Worm (Caenorhabditis elegans) whole organism, dauer: Measurements from ENCODE around the gene B0244.7.

Source experiments
- unc-62 ChIP-seq: sonication (generic microtip); optimal IDR thresholded peaks from 2 replicates; lab custom pipeline; 2017; ENCODE audit warnings: missing biosample characterization, missing genetic modification reagents, missing genetic modification characterization

B0244.7 gene

DNA sequence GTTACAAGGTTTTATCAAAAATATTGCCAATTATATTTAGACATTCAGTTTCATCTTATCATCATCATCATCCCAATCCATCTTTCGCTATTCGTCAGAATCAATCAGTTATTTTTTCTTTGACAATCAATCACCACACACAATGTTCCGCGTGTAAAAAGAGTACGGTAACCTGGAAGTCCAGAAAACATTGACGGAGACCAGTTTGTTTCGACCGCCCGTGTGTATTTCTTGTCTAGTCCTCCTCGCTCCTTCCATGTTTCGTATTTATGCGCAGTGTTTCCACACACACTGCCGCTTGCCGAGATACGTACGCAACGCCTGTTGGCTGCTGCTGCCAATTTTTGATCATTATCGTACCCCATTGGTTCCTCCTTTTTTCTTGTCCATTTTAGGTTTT lies 20.6 kb upstream of the B0244.7 start:
- TF ChIP-seq unc-62, result no peak

DNA sequence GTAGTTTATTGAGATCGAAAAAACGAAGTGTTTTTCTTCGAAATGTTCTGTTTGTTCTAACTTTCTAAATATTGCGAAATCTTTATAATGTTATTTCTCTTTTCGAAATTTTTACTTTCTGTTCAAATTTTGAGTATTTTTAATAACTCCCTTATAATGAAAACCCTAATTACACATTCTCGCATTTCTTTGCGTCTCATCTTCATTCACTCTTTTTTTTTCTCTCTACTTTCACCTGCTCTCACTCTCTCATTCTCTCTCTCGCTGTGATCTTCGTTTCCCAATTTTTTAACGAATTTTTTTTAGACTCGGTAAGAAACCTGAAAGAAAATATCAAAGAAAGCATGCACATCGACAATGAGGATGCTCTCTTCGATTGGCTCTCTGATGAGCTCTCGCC lies 20.1 kb upstream of the B0244.7 start, which contains the start of gene rbm-26:
Gene rbm-26, plus strand, starts transcription at position 301 of the 400 bp plus-strand sequence.
- no peak for TF ChIP-seq unc-62

DNA sequence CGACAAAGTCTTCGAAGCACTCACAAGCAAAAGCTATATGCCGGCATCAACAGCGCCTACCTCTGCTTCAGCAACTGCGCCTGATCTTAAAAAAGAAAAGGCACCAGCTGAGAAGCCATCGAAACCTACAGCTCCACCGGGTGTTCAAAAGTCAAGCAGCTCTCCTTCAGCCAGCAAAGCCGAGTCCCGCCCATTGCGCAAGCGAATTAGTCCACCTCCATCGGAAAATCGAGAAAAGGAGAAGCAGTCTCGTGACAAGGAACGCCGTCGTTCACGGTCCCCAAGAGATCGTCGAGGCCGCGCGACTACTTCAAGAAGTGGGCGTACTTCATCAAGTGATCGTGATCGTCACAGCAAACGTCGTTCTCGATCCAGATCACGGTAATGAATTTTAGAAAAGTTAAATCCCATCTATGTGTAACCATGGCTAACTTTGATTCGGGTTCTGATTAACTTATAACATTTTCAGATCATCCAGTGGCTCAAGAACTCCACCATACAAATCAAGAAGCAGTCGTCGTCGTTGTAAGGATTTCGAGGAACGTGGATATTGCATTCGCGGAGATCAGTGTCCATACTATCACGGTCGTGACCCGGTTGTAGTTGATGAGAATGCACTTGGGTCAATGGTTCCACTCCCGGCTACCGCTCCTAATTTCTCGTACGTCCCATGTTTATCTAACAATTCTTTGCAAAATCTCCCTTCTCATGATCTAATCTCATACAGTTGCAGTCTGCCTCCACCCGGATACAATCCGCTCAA lies 19.2 kb upstream of the B0244.7 start:
- TF ChIP-seq unc-62, result no peak

DNA sequence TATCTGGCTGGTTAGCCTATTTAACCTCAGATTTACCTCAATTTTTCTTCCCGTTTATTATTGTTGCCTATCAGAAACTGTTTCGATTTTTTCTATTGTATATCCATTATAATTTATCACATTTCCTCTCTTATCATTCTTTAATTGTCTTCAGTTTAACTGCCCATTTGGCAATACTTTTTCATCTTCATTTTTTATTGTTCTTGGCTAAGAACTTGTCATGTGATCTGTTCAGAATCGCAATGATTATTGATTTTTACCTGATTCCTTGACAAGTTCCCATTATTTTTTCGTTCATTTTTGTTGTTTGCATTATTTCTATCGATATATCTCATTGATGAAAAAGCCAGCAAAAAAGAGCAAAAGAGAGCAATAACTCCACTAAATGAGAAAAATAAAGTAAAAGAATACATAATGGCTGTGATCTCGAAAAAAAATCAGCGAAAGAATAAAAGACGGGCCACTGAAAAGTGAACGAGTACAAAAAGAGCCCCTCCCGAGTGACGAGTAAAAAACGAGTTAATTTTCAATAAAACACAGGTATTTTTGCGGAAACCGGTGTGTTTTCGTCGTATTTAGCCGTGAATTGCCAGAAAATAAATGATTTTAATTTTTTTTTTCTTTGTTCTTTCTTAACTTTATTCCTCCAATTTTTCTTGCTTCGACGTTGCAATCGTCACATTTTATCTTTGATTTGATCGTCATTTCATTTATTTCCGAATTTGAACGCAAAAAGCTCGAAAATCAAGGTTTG lies 16.9 kb upstream of the B0244.7 start, which contains the start of gene arf-1:
Gene arf-1, plus strand, starts transcription at position 657 of the 754 bp plus-strand sequence.
- no peak for TF ChIP-seq unc-62

DNA sequence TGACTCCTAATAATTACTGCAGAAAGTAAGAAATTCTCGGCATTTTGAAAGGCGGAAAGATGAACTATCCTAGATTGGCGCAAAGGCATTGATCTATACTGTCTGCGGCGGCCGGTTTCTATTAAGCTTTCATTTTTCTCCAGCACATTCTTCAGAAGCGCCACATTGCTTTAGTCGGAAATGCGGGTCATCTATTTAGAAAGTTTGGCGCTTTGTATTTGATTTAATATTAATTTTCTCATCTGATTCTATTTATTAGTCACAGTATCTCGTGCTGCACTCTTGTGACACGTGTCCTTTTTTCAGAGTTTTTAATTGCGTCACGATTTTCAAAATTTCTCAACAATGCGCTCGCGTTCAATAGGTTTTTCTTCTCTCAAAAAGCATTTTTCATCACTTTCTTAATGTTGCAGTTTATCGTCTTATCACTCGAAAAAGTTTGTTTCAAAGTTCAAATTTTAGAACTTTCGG lies 16.3 kb upstream of the B0244.7 start:
- TF ChIP-seq unc-62, result no peak

DNA sequence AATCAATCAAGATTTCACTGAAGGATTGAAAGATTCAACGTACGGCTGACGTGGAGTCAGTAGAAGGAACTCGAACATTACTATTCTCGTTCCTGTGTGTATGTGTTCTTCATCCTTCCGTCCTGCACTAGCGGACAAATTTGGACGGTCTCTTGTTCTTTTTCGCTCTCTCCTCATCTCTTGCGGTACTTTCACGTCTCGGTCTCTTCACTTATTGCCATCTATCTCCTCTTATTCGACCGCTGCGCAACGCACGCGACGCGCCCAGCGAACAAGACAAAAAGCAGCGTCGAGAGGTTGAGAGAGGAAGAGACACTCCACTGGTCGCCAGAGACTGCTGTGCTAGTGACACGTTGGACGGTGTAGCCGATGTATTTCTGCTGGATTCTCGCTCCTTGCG lies 15.8 kb upstream of the B0244.7 start:
- no peak for TF ChIP-seq unc-62

DNA sequence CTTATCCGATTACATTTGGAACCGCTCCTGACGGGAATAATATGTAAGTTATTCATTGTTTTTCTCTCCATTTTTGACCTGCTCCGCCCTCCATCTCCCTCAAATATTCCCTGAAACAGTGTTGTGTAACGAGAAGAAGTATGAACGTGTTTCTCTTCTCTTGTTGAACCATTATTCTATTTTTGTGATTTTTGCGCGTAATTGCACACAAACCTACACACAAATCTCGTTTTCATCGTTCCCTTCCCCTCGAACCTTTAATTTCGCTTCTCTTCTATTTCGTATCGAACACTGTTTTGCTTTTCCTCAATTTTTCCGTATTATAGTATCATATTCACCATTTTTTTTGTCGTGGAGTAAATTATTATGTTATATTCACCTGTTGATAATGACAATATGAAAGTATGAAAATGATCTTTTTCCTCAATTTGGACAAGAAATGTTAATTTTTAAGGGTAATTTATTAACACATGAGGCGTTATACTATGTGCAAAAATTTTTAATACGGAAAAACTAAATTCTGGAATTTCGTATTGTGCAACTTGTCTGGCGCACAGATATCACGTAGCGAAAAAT lies 14.0 kb upstream of the B0244.7 start:
- TF ChIP-seq unc-62, result no peak

DNA sequence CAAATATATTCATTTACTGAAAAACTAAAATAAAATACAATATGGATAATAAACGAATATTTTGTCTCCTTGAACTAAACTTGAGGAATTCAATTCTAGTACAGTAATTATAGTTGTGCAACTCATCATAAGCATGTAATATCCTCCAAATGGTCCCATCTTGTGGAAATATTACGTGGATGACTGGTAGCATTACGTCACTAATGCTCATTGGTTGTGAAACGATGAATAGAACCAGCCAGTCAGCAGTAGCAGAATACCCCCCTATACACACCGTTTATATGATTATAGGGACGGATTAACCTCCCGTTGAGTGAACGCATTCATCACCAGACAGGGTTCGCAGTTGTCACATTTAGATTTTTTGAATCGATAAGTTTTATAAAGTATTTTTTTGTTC lies 12.9 kb upstream of the B0244.7 start:
- TF ChIP-seq unc-62, result no peak

DNA sequence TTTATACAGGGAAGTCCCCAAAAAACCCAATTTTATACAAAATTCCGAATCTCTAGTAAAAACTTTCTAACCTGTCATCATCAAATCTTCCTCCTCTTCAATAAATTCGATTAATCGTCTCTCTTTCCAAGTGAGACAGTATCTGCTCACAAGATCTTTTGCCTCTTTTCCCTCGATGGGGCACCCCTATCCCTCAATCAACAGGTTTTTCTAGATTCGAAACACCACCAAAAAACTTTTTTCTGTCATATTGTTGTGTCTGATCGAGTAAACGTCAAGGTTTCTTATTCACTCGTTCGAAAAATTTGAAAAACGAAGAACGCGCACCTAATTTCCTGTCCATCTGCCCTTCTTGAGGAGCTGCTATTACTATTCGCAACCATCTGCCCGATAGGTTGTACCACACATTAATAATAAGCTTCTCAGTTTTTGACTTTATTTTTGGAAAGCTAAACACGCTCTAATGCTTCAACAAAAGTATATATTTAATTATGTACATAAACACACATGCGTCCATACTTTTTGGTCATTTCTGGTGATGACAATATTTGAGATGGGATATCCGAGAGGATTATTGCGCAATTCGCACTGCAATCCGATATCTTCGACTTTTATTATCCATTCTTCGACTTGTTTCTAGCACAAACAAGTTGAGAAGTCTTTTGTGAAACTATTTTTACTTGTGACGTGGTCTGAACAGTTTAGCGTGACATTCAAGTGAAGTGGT lies 12.0 kb upstream of the B0244.7 start:
- TF ChIP-seq unc-62, result no peak

DNA sequence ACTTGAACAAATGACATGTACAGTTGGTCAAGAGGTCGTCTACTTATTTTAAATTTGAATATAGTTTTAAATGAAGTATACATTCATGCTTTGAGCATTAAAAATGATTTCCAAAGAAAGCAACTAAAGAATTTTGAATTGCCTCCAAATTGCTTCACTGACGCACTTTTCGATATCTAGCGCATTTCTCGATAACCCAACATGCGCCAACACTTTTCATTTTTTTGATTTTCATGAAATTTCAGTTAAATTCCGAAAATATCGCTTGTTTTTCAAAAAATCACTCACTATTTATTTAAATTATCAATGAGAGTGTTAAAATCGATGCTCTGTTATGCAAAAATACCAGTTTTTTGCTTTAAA lies 11.5 kb upstream of the B0244.7 start:
- no peak for TF ChIP-seq unc-62

DNA sequence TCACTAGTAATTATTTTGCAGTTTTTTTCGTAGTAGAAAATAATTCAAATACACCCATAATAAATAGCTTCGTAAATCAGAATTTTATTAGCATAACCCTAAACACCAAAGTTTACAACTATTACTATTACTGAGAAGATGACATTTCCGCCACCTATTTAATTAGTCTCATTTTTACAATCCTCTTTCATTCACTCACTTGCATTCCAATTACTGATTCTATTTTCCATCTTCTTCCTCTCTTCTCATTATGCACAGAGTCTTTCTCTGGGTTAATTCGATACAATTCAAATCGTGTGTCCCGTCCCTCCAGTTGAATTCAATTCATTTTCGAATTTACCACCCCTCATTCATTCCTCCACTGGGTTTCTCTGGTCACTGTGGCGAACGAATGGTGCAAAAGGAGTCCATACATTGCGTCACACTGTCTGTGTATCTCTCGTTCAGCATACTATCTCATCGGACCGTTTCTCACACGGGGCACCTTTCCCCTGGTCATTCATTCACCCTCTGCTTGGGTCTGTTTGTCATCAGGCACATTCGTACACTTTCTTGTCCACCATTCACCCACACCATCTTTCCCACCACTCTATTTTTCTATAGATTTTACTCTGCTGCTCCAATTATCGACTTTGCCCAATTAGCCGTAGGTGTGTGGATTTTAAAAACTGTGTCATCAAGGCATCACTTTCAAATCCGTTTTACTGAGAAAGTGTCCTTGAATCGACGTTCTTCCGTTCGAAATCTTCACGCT lies 10.9 kb upstream of the B0244.7 start:
- no peak for TF ChIP-seq unc-62

DNA sequence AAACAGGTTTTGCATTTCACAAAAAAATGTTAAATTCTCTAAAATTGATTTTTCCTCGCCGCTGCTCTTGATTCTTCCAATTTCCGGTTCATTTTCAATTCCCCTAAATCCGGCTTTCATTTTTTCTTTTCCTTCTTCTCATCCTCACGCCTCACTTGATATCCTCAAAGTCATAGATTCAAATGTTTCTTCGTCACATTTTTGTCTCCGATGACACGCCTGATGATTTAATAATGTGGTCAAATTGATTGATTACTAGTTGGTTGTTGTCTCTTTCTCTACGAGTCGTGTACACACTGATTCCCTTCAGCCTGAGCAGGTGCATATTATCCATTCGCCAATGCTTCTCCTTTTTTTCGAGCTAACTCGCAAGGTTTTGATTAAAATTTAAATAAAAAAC lies 9.8 kb upstream of the B0244.7 start:
- no peak for TF ChIP-seq unc-62

DNA sequence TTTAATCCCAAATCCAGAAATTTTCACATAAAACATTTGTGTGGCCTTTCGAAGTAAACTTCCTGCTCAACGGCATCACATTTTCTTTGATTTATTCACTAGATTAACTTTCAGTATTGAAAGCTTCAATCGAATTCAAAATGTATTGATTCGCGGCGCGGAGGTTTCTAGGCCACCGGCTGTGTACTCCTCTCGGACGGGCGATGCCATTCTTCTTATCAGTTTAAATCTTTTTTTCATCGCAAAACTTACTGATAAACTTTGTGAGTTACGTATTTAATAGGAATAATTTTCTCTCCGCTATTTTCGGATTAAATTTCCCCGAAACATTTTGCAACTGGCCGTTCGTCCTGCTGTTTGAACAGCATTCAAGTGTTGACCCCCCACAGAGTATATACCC lies 9.4 kb upstream of the B0244.7 start:
- no peak for TF ChIP-seq unc-62

DNA sequence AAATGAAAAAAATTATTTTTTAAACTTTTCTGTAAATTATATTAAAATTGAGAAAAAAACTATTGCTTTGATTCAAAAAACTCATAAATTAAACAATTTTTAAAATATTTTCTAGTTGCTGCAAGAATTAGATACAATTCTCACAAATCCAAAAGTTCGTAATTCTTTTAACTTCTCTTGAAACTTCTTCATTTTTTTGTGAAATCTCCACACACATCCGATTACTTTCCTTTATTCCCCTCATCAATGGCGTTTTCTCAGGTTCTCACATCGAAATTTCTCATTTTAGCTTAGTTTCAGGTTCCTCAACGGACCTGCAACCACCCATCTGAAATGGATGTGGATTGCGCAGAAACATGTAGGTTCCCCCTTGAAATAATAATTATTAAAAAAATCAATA lies 8.8 kb upstream of the B0244.7 start, which contains the start of gene wrm-1:
Gene wrm-1, plus strand, starts transcription at position 301 of the 400 bp plus-strand sequence.
- TF ChIP-seq unc-62, result no peak

DNA sequence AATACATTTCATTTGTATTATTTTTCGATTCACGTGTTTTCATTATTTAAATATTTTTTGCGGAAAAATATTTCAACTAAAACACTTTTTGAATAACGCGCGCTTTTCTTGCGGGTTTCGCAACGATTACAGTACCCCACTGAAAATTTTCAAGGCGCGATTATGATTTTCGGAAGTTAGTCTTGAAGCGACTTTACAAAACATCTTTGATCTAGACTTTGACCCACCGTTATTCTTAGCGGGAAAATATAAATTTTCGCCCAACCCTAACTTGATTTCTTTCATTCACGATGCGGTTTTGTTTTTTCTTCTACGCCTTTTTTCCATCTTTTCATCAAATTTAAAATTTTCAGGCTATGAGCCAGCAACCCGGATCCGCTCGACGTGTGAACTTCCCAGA lies 3.5 kb upstream of the B0244.7 start, which contains the start of gene egg-1:
Gene egg-1, plus strand, starts transcription at position 354 of the 400 bp plus-strand sequence.
- TF ChIP-seq unc-62, result no peak

DNA sequence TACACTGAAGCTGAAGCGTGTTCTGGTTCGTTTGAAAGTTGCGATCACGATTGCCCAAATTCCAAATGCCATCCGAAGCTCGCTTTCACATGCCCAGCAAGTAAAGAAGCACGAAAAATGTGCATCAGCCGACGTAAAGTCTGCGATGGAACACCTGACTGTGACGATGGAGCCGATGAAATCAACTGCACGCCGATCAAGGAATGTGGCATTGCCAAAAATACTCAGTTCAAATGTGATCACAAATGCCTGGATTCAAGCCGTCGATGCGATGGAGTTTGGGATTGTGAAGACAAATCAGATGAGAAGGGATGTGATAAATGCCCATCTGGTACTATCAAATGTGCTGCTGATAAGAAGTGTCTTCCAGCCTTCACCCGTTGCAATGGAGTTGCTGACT lies 1.9 kb upstream of the B0244.7 start:
- TF ChIP-seq unc-62, result no peak
